Worm (Caenorhabditis elegans): ENCODE data around the gene nlp-46.

- TF ChIP-seq ceh-40 (GFP tag; IDR thresholded peaks at IDR 0.05) (no peak), ceh-91 (GFP tag; IDR thresholded peaks at IDR 0.05) (no peak), ama-1 (optimal IDR thresholded peaks at IDR 0.05) (no peak), ama-1 (GFP tag; optimal IDR thresholded peaks at IDR 0.05) (no peak), bed-2 (GFP tag; IDR thresholded peaks at IDR 0.05) (no peak), rec-8 (tag; optimal IDR thresholded peaks at IDR 0.05) (no peak), unc-62 (GFP tag; optimal IDR thresholded peaks at IDR 0.05) (no peak), ceh-100 (GFP tag; IDR thresholded peaks at IDR 0.05) (no peak)
Observed at ce11 chrV:12477139-12477538, 28.9 kb downstream of the nlp-46 start.
